Fruit fly (Drosophila melanogaster) whole organism, embryonic: Measurements from ENCODE around the gene CG42809.
A peak's percentile ranks its signal among the peaks of the same experiment; 100 is the strongest.

Experiments used
- Abd-B ChIP-seq: fragments of 200-800 bp; sonication (Bioruptor generic); optimal IDR thresholded peaks from 2 replicates; lab custom pipeline; 2018; ENCODE audit warnings: missing biosample characterization, mild to moderate bottlenecking, missing genetic modification characterization, moderate library complexity
- Blimp-1 ChIP-seq: fragments of 200-800 bp; sonication (Bioruptor generic); optimal IDR thresholded peaks from 3 replicates; lab custom pipeline; 2018; ENCODE audit warnings: missing biosample characterization, missing genetic modification characterization, mild to moderate bottlenecking, moderate library complexity, missing genetic modification reagents
- CG1024 ChIP-seq: fragments of 200-800 bp; sonication (Bioruptor generic); IDR thresholded peaks from 2 replicates; pipeline ENCODE4 v1.3.6; 2022; ENCODE audit warnings: missing biosample characterization, missing genetic modification characterization
- CG1602 ChIP-seq: fragments of 200-800 bp; sonication (Bioruptor generic); optimal IDR thresholded peaks from 3 replicates; lab custom pipeline; 2016; ENCODE audit warnings: missing biosample characterization, missing genetic modification characterization
- CG4424 ChIP-seq: fragments of 200-800 bp; sonication (Bioruptor generic); optimal IDR thresholded peaks from 3 replicates; lab custom pipeline; 2016; ENCODE audit warnings: missing biosample characterization, missing genetic modification characterization
- CTCF ChIP-seq: fragments of 200-800 bp; sonication (Bioruptor generic); optimal IDR thresholded peaks from 2 replicates; lab custom pipeline; 2017; ENCODE audit warnings: missing biosample characterization, mild to moderate bottlenecking, missing genetic modification characterization, moderate library complexity
- D19B ChIP-seq: fragments of 200-800 bp; sonication (Bioruptor generic); optimal IDR thresholded peaks from 2 replicates; lab custom pipeline; 2017; ENCODE audit warnings: missing biosample characterization, mild to moderate bottlenecking, missing genetic modification characterization
- HLH4C ChIP-seq: fragments of 200-800 bp; sonication (Bioruptor generic); IDR thresholded peaks from 3 replicates; pipeline ENCODE4 v1.3.6; 2022; ENCODE audit warnings: missing biosample characterization, missing genetic modification characterization; ENCODE audit not compliant: partially characterized antibody
- MTF-1 ChIP-seq: fragments of 200-800 bp; sonication (Bioruptor generic); optimal IDR thresholded peaks from 2 replicates; lab custom pipeline; 2018; ENCODE audit warnings: missing biosample characterization, mild to moderate bottlenecking, missing genetic modification characterization, borderline replicate concordance
- Taf1 ChIP-seq: fragments of 200-800 bp; sonication (Bioruptor generic); IDR thresholded peaks from 2 replicates; pipeline ENCODE4 v1.3.6; 2022; ENCODE audit warnings: missing biosample characterization, missing genetic modification characterization
- disco-r ChIP-seq: fragments of 200-800 bp; sonication (Bioruptor generic); optimal IDR thresholded peaks from 2 replicates; lab custom pipeline; 2016; ENCODE audit warnings: missing biosample characterization, missing genetic modification characterization

DNA sequence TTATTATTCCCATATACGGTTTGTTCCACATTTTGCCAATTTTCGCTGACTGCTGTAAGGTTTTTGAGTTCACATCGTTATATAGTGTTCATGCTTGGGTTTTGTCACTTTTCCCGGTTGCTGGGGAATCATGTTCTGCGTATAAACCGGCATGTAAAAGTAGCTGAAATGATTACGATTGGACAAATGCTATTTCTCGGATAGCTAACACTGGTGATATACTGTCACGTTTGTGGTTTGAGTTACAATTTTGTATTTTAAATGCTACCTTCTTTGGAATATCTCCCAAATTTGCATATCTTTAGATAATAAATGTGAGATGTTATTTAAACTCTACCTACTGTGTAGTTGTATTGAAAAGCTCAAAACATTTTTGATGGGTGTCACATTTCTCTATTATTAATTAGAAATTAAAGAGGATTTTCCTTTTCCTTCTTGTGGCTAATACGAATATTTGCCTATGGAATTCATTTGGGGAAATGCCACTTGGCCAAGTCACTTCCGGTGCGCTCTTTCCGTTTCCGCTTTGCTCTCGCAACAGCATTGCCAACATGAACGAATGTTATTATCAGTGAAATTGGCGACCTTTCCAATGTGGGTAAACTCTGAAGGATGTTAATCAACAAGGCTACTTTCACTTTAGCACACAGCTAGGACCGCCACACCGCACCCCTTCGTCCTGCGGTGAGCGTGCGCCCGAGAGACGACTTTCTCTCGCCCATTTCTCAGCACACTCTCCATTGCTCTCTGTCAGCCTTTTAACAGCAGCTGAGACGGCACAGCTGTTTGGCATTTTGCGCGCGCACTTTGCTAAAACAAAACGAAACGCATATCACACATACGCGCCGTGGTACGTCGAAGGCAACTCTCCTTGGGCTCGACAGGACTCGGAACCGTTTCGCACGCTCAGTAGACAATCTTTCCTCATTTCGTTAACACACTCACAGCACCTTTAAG lies 42.5 kb upstream of the CG42809 start, which contains the start of the genes CG16956, CG42784 and CG43850:
- TF ChIP-seq CTCF (GFP tag; lab: Kevin White, UChicago): peak; percentile 7
- TF ChIP-seq CG1602: no peak
- TF ChIP-seq disco-r (GFP tag; lab: Kevin White, UChicago): peak; percentile 5
- TF ChIP-seq HLH4C (GFP tag; lab: Robert Waterston, UW): no peak
- TF ChIP-seq CG4424 (GFP tag; lab: Kevin White, UChicago): no peak
- TF ChIP-seq D19B (GFP tag; lab: Kevin White, UChicago): peak; percentile 32
- no peak for TF ChIP-seq CG1024
- TF ChIP-seq Blimp-1: no peak
- TF ChIP-seq Abd-B (GFP tag; lab: Kevin White, UChicago): no peak
- TF ChIP-seq MTF-1 (GFP tag; lab: Kevin White, UChicago): peak; percentile 84
- TF ChIP-seq Taf1 (GFP tag; lab: Robert Waterston, UW): no peak
